Fruit fly (Drosophila melanogaster) whole organism, prepupa: ENCODE data around the gene Oat.

ENCODE experiments used
- CG11294 ChIP-seq: fragments of 200-800 bp; sonication (Bioruptor generic); IDR thresholded peaks from 2 replicates; pipeline ENCODE4 v1.3.6; 2022; ENCODE audit warnings: missing biosample characterization, missing genetic modification characterization
- CG34406 ChIP-seq: fragments of 200-800 bp; sonication (Bioruptor generic); optimal IDR thresholded peaks from 3 replicates; lab custom pipeline; 2016; ENCODE audit warnings: missing biosample characterization, missing genetic modification characterization
- Eip75B ChIP-seq: fragments of 200-800 bp; sonication (Bioruptor generic); optimal IDR thresholded peaks from 3 replicates; lab custom pipeline; 2016; ENCODE audit warnings: missing biosample characterization, missing genetic modification characterization
- Eip78C ChIP-seq: fragments of 200-800 bp; sonication (Bioruptor generic); peaks from one replicate; lab custom pipeline; 2016; ENCODE audit warnings: missing biosample characterization, missing genetic modification characterization
- Hr39 ChIP-seq: fragments of 200-800 bp; sonication (Bioruptor generic); optimal IDR thresholded peaks from 2 replicates; lab custom pipeline; 2016; ENCODE audit warnings: missing biosample characterization, missing genetic modification characterization
- Lpt ChIP-seq: fragments of 200-800 bp; sonication (Bioruptor generic); optimal IDR thresholded peaks from 3 replicates; lab custom pipeline; 2016; ENCODE audit warnings: missing biosample characterization, missing genetic modification characterization
- Smox ChIP-seq: fragments of 200-800 bp; sonication (Bioruptor generic); optimal IDR thresholded peaks from 3 replicates; lab custom pipeline; 2016; ENCODE audit warnings: missing biosample characterization, missing genetic modification characterization
- ss ChIP-seq, 2 experiments: fragments of 200-800 bp; sonication (Bioruptor generic); optimal IDR thresholded peaks; 2 replicates in 1 of 2; 3 replicates in 1 of 2; lab custom pipeline; 2017 to 2018; ENCODE audit warnings: mild to moderate bottlenecking in 2 of 2, missing biosample characterization in 2 of 2, missing genetic modification characterization in 2 of 2, moderate library complexity in 1 of 2
- svp ChIP-seq: fragments of 200-800 bp; sonication (Bioruptor generic); peaks from one replicate; lab custom pipeline; 2016; ENCODE audit warnings: missing biosample characterization, missing genetic modification characterization

DNA sequence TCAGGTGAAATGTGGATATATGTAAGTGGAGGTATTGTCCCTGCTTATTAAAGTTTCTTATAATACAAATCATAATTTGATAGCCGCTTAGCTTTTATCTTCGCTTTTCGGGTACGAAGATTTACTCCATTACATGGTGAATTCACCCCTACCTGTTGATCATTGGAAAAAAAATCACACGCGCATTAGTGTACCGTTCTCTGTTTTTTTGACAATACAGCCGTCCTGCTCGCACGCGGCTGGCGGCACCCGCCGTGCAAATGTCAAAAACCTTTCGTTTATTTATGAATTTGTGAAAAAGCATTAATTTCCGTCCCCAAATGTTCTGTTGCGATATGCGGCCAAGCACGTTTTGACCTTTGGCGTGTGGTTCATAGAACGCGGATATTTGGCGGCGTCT is 17.8 kb downstream of the Oat start:
- TF ChIP-seq Eip75B (GFP tag; lab: Kevin White, UChicago): no peak
- TF ChIP-seq CG11294 (GFP tag; lab: Robert Waterston, UW): no peak
- no peak for TF ChIP-seq Lpt
- TF ChIP-seq svp (GFP tag; lab: Kevin White, UChicago): no peak
- TF ChIP-seq Eip78C (GFP tag; lab: Kevin White, UChicago): no peak
- no peak for TF ChIP-seq Hr39 (GFP tag; lab: Kevin White, UChicago)
- TF ChIP-seq ss (GFP tag; optimal IDR thresholded peaks at IDR 0.05; lab: Kevin White, UChicago): no peak
- TF ChIP-seq CG34406 (GFP tag; lab: Kevin White, UChicago): no peak
- no peak for TF ChIP-seq Smox (GFP tag; lab: Kevin White, UChicago)
